Fruit fly (Drosophila melanogaster): Measurements from ENCODE around the gene SAK.

SAK gene

DNA sequence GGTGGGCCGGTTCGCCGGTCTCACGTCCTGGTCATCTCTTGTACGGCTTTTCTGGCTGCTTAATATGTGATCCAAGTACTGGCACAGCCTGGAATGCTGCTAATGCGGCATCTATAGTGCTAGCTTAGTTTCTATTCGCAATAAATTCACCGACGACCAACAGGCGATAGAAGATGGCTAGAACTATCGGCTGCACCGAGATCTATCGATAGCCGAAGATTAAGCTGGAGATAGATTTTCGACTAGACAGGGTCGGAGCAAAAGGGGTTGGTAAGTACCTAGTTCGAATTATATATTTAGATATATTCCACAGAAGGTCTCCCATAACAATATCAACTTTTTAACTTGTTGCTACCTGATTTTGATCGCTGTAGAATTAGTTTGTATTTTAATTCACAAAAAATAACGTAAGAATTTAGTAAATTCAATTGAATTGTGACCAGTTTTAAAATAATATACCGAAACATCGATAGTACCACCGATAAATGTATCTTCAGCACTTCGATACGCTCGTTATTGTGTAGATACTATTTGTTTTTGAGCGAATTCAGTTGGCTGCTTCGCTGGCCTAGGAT is 8.2 kb downstream of the SAK start, which contains the start of the genes Glg1 and M6 (continued):
- TF ChIP-seq Dad (GFP tag; optimal IDR thresholded peaks at IDR 0.05) (peak; percentile 49), klu (GFP tag; IDR thresholded peaks at IDR 0.05) (no peak), crp (GFP tag; optimal IDR thresholded peaks at IDR 0.05) (peak in 1 of 2 experiments; percentile 29), rib (GFP tag; IDR thresholded peaks at IDR 0.05) (no peak), CG4360 (GFP tag; IDR thresholded peaks at IDR 0.05) (peak; percentile 74), eyg (GFP tag; optimal IDR thresholded peaks at IDR 0.05) (no peak), repo (GFP tag; optimal IDR thresholded peaks at IDR 0.05) (no peak), bbx (GFP tag; IDR thresholded peaks at IDR 0.05; ENCODE audit: partially characterized antibody) (peak; percentile 93), abd-A (tag; optimal IDR thresholded peaks at IDR 0.05) (no peak), her (GFP tag; optimal IDR thresholded peaks at IDR 0.05) (no peak), shn (GFP tag; optimal IDR thresholded peaks at IDR 0.05) (peak; percentile 57), CG17186 (GFP tag; optimal IDR thresholded peaks at IDR 0.05) (peak; percentile 57), sob (GFP tag; IDR thresholded peaks at IDR 0.05) (peak; percentile 69), ems (GFP tag; optimal IDR thresholded peaks at IDR 0.05) (peak; percentile 59), CG7963 (GFP tag; IDR thresholded peaks at IDR 0.05; ENCODE audit: partially characterized antibody) (peak; percentile 90), CG4424 (GFP tag; optimal IDR thresholded peaks at IDR 0.05) (peak; percentile 71), CG12104 (GFP tag; optimal IDR thresholded peaks at IDR 0.05) (no peak), Atf3 (GFP tag; optimal IDR thresholded peaks at IDR 0.05) (peak; percentile 32), cg (GFP tag; optimal IDR thresholded peaks at IDR 0.05) (no peak), sr (GFP tag; IDR thresholded peaks at IDR 0.05) (no peak), YL-1 (GFP tag; optimal IDR thresholded peaks at IDR 0.05) (peak; percentile 78), CG10321 (GFP tag; IDR thresholded peaks at IDR 0.05) (no peak), insv (GFP tag; optimal IDR thresholded peaks at IDR 0.05) (peak in 1 of 2 experiments; percentile 32), CG6272 (GFP tag; IDR thresholded peaks at IDR 0.05) (peak; percentile 30; the same call in 1 of the 2 replicates), Nf-YB (GFP tag; optimal IDR thresholded peaks at IDR 0.05) (peak; percentile 33), Hr3 (GFP tag; optimal IDR thresholded peaks at IDR 0.05) (peak; percentile 71), aop (GFP tag; IDR thresholded peaks at IDR 0.05) (0 out of 2 replicates have a peak, but pooled peaks have one; percentile 17), CG6813 (GFP tag; optimal IDR thresholded peaks at IDR 0.05) (no peak), bab2 (GFP tag; optimal IDR thresholded peaks at IDR 0.05) (peak; percentile 66), CG3281 (GFP tag; optimal IDR thresholded peaks at IDR 0.05) (peak; percentile 69), tx (GFP tag; optimal IDR thresholded peaks at IDR 0.05) (peak; percentile 36), odd (GFP tag; optimal IDR thresholded peaks at IDR 0.05) (no peak), toy (GFP tag; IDR thresholded peaks at IDR 0.05) (no peak), CG10654 (GFP tag; optimal IDR thresholded peaks at IDR 0.05) (peak; percentile 55), wek (GFP tag; optimal IDR thresholded peaks at IDR 0.05) (no peak), CG31365 (tag; optimal IDR thresholded peaks at IDR 0.05) (no peak), CG10543 (GFP tag; optimal IDR thresholded peaks at IDR 0.05) (peak; percentile 69), pita (GFP tag; optimal IDR thresholded peaks at IDR 0.05) (no peak), chm (GFP tag; IDR thresholded peaks at IDR 0.05) (peak; percentile 46; the same call in 1 of the 2 replicates), CG17361 (GFP tag; IDR thresholded peaks at IDR 0.05) (peak; percentile 84), Hand (GFP tag; optimal IDR thresholded peaks at IDR 0.05) (no peak), CG12155 (GFP tag; optimal IDR thresholded peaks at IDR 0.05) (peak; percentile 75), Six4 (GFP tag; optimal IDR thresholded peaks at IDR 0.05) (peak; percentile 35), Deaf1 (tag; optimal IDR thresholded peaks at IDR 0.05) (peak; percentile 59), CG6854 (GFP tag; optimal IDR thresholded peaks at IDR 0.05) (no peak), Aef1 (GFP tag; IDR thresholded peaks at IDR 0.05) (peak; percentile 19; the same call in 1 of the 3 replicates), CG4707 (GFP tag; optimal IDR thresholded peaks at IDR 0.05) (no peak), inv (GFP tag; IDR thresholded peaks at IDR 0.05; ENCODE audit: partially characterized antibody) (peak; percentile 92), ERR (GFP tag; optimal IDR thresholded peaks at IDR 0.05) (peak; percentile 34), HLH4C (GFP tag; IDR thresholded peaks at IDR 0.05; ENCODE audit: partially characterized antibody) (peak; percentile 93)

Measured in whole organism, embryonic.